Worm (Caenorhabditis elegans) whole organism, mixed stage, embryonic: ENCODE data around the gene C07D10.6.

ENCODE experiments used
- nhr-28 ChIP-seq: fragments of 150-350 bp; optimal IDR thresholded peaks from 2 replicates; lab custom pipeline; 2014; ENCODE audit warnings: missing biosample characterization, missing genetic modification characterization
- ztf-11 ChIP-seq: fragments of 150-350 bp; optimal IDR thresholded peaks from 2 replicates; lab custom pipeline; 2014; ENCODE audit warnings: missing biosample characterization, missing genetic modification characterization

DNA sequence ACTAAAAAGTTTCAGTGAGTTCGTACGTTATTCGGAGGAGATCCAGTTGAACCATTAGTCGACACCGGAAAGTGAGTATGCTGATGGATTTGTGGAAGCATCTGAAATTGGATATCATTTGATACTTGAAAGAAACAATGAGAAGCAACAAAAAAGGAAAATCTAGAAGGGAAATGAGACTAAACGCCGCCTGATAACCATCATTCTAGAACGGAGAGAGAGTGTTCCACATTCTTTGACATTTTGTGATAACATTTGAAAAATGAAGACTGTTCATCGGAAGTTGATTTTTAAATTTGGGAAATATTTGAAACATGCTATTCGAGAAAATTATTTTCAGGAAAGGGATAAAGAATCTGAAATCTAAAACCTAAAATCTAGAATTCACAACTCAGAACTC lies 47.9 kb upstream of the C07D10.6 start, which contains the start of gene npax-1:
- TF ChIP-seq nhr-28 (tag; lab: Kevin White, UChicago) = no peak
- TF ChIP-seq ztf-11 = no peak
